Fruit fly (Drosophila melanogaster): ENCODE results near the gene CG6933.

Gene CG6933

dm6 chr3L:20192872-20193747 lies 27.1 kb downstream of the CG6933 start:
- TF ChIP-seq CG15710 (tag; optimal IDR thresholded peaks at IDR 0.05) (peak; percentile 6), Pif1A (GFP tag; optimal IDR thresholded peaks at IDR 0.05) (no peak), CG12605 (GFP tag; IDR thresholded peaks at IDR 0.05) (no peak), CG34367 (tag; optimal IDR thresholded peaks at IDR 0.05) (no peak), CG17806 (tag; optimal IDR thresholded peaks at IDR 0.05) (no peak), fd96Ca (GFP tag; IDR thresholded peaks at IDR 0.05) (no peak), rn (GFP tag; IDR thresholded peaks at IDR 0.05) (no peak), CG9948 (tag; optimal IDR thresholded peaks at IDR 0.05) (no peak), CG14655 (GFP tag; optimal IDR thresholded peaks at IDR 0.05) (peak; percentile 47), CG13204 (GFP tag; optimal IDR thresholded peaks at IDR 0.05) (no peak), CG8159 (tag; optimal IDR thresholded peaks at IDR 0.05) (peak; percentile 16), CG8301 (tag; optimal IDR thresholded peaks at IDR 0.05) (no peak), CG10348 (GFP tag; IDR thresholded peaks at IDR 0.05) (no peak), CG32121 (GFP tag; IDR thresholded peaks at IDR 0.05) (no peak), Pif1B (GFP tag; optimal IDR thresholded peaks at IDR 0.05) (no peak), EcR (GFP tag; optimal IDR thresholded peaks at IDR 0.05) (no peak)

- no peak for TF ChIP-seq Ets98B (GFP tag; IDR thresholded peaks at IDR 0.05)
- TF ChIP-seq CG8301 (tag; optimal IDR thresholded peaks at IDR 0.05): no peak
- TF ChIP-seq CG12605 (GFP tag; IDR thresholded peaks at IDR 0.05): no peak
- TF ChIP-seq CG10348 (GFP tag; IDR thresholded peaks at IDR 0.05): no peak
- no peak for TF ChIP-seq CG14655 (GFP tag; optimal IDR thresholded peaks at IDR 0.05)
- TF ChIP-seq CG4496 (GFP tag; IDR thresholded peaks at IDR 0.05): no peak
- no peak for TF ChIP-seq rn (GFP tag; IDR thresholded peaks at IDR 0.05)
- no peak for TF ChIP-seq Snoo (tag; optimal IDR thresholded peaks at IDR 0.05)
- TF ChIP-seq CG8159 (tag; optimal IDR thresholded peaks at IDR 0.05): no peak
- TF ChIP-seq CG13204 (GFP tag; optimal IDR thresholded peaks at IDR 0.05): no peak
- no peak for TF ChIP-seq EcR (GFP tag; optimal IDR thresholded peaks at IDR 0.05)
- no peak for TF ChIP-seq Pif1A (GFP tag; optimal IDR thresholded peaks at IDR 0.05)
- no peak for TF ChIP-seq CG9948 (tag; optimal IDR thresholded peaks at IDR 0.05)
- TF ChIP-seq D1 (tag; optimal IDR thresholded peaks at IDR 0.05): no peak
- TF ChIP-seq CG15710 (tag; optimal IDR thresholded peaks at IDR 0.05): no peak
Observed at dm6 chr3L:20191848-20192247, 28.4 kb downstream of the CG6933 start.

dm6 chr3L:20187885-20188570 lies 32.2 kb downstream of the CG6933 start, which contains the start of gene Ssk:
Gene Ssk (plus strand): TSS chr3L:20188522.
- TF ChIP-seq Snoo (tag; optimal IDR thresholded peaks at IDR 0.05) (no peak), CG8159 (tag; optimal IDR thresholded peaks at IDR 0.05) (no peak), EcR (GFP tag; optimal IDR thresholded peaks at IDR 0.05) (peak; percentile 20), Pif1A (GFP tag; optimal IDR thresholded peaks at IDR 0.05) (no peak), CG8301 (tag; optimal IDR thresholded peaks at IDR 0.05) (no peak), CG12605 (GFP tag; IDR thresholded peaks at IDR 0.05) (0 out of 2 replicates have a peak, but pooled peaks have one; percentile 13), fd96Ca (GFP tag; IDR thresholded peaks at IDR 0.05) (peak; percentile 55; the same call in 1 of the 3 replicates), Pif1B (GFP tag; optimal IDR thresholded peaks at IDR 0.05) (peak; percentile 3), CG17806 (tag; optimal IDR thresholded peaks at IDR 0.05) (no peak), Ets98B (GFP tag; IDR thresholded peaks at IDR 0.05) (peak; percentile 32; the same call in 1 of the 2 replicates)

dm6 chr3L:20186294-20187020 lies 33.8 kb downstream of the CG6933 start:
- TF ChIP-seq CG14655 (GFP tag; optimal IDR thresholded peaks at IDR 0.05) (no peak), CG13204 (GFP tag; optimal IDR thresholded peaks at IDR 0.05) (peak; percentile 70), CG15710 (tag; optimal IDR thresholded peaks at IDR 0.05) (peak; percentile 4), EcR (GFP tag; optimal IDR thresholded peaks at IDR 0.05) (peak; percentile 74), CG17806 (tag; optimal IDR thresholded peaks at IDR 0.05) (peak; percentile 11), Pif1B (GFP tag; optimal IDR thresholded peaks at IDR 0.05) (no peak), Ets98B (GFP tag; IDR thresholded peaks at IDR 0.05) (peak; percentile 23; the same call in 1 of the 2 replicates), Pif1A (GFP tag; optimal IDR thresholded peaks at IDR 0.05) (no peak), CG12605 (GFP tag; IDR thresholded peaks at IDR 0.05) (no peak), CG8301 (tag; optimal IDR thresholded peaks at IDR 0.05) (no peak), CG8159 (tag; optimal IDR thresholded peaks at IDR 0.05) (peak; percentile 2), CG34367 (tag; optimal IDR thresholded peaks at IDR 0.05) (peak; percentile 29), D1 (tag; optimal IDR thresholded peaks at IDR 0.05) (no peak), CG32121 (GFP tag; IDR thresholded peaks at IDR 0.05) (no peak)

dm6 chr3L:20185886-20186285 lies 34.3 kb downstream of the CG6933 start:
- TF ChIP-seq CG17806 (tag; optimal IDR thresholded peaks at IDR 0.05): no peak

All from whole organism, pupa.